Fruit fly (Drosophila melanogaster): ENCODE measurements around the gene CG7706.

DNA sequence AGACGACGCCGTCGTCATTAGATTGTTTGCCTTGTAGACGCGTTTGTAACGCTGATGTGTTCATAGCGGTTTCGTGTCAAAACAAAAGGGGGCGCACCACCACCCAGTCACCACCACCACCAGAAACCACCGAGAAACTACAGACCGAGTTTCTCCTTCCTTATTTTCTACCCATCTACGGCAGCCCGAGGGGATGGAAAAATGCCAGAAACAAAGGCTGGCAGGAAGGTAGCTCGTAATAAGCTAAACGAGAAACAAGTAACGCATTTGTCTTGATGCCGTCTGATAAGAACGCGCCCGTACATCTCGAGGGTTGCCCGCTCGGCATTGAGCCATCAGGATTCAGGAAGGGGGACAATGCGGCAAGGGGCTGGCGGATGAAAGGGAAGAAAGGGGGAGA lies 29.9 kb downstream of the CG7706 start:
- TF ChIP-seq pdm3 (GFP tag; optimal IDR thresholded peaks at IDR 0.05) (no peak), Hr38 (GFP tag; optimal IDR thresholded peaks at IDR 0.05) (no peak), CG3032 (tag; optimal IDR thresholded peaks at IDR 0.05) (no peak), acj6 (GFP tag; optimal IDR thresholded peaks at IDR 0.05) (no peak), Hr39 (GFP tag; optimal IDR thresholded peaks at IDR 0.05) (no peak), CG6276 (GFP tag; optimal IDR thresholded peaks at IDR 0.05) (no peak), Eip93F (GFP tag; optimal IDR thresholded peaks at IDR 0.05) (no peak), Ets21C (GFP tag; optimal IDR thresholded peaks at IDR 0.05) (no peak)
